Worm (Caenorhabditis elegans) whole organism, young adult: ENCODE data around the gene C04E6.5.

ENCODE experiments used
- F23B12.7 ChIP-seq: sonication (generic microtip); optimal IDR thresholded peaks from 2 replicates; lab custom pipeline; 2017; ENCODE audit warnings: missing genetic modification characterization, mild to moderate bottlenecking, missing compliant biosample characterization, antibody characterized with exemption, moderate library complexity; ENCODE audit not compliant: insufficient read depth
- Y95B8A.8 ChIP-seq: fragments of 200-800 bp; sonication (Bioruptor generic); IDR thresholded peaks from 2 replicates; pipeline ENCODE4 v1.3.6; 2022; ENCODE audit warnings: missing genetic modification reagents, missing genetic modification characterization, missing compliant biosample characterization
- efl-1 ChIP-seq: fragments of 150-350 bp; optimal IDR thresholded peaks from 2 replicates; lab custom pipeline; 2014; ENCODE audit warnings: missing biosample characterization, missing genetic modification reagents, missing genetic modification characterization
- let-607 ChIP-seq, 2 experiments: fragments of 200-800 bp in 1 of 2; sonication (Bioruptor generic) in 1 of 2; sonication (generic microtip) in 1 of 2; optimal IDR thresholded peaks; 2 replicates each; lab custom pipeline; 2016 to 2018; ENCODE audit warnings: mild to moderate bottlenecking in 2 of 2, missing compliant biosample characterization in 2 of 2, missing genetic modification characterization in 2 of 2, moderate library complexity in 2 of 2, missing genotype in 1 of 2
- lin-40 ChIP-seq: sonication (generic microtip); optimal IDR thresholded peaks from 2 replicates; lab custom pipeline; 2016; ENCODE audit warnings: missing genetic modification characterization, mild to moderate bottlenecking, missing compliant biosample characterization, missing genotype, missing genetic modification reagents
- lsl-1 ChIP-seq: fragments of 200-800 bp; sonication (Bioruptor generic); optimal IDR thresholded peaks from 2 replicates; lab custom pipeline; 2018; ENCODE audit warnings: mild to moderate bottlenecking, missing genetic modification characterization, moderate library complexity, missing compliant biosample characterization
- madf-6 ChIP-seq: fragments of 200-800 bp; sonication (Bioruptor generic); IDR thresholded peaks from 2 replicates; pipeline ENCODE4 v1.3.6; 2022; ENCODE audit warnings: missing genetic modification reagents, missing genetic modification characterization, missing compliant biosample characterization
- nfya-1 ChIP-seq: sonication (generic microtip); optimal IDR thresholded peaks from 2 replicates; lab custom pipeline; 2017; ENCODE audit warnings: antibody characterized with exemption, missing compliant biosample characterization, missing genetic modification characterization, borderline replicate concordance; ENCODE audit not compliant: insufficient read depth
- nhr-120 ChIP-seq: fragments of 200-800 bp; sonication (Bioruptor generic); IDR thresholded peaks from 2 replicates; pipeline ENCODE4 v1.3.6; 2022; ENCODE audit warnings: missing genetic modification characterization, missing compliant biosample characterization
- nhr-80 ChIP-seq: sonication (generic microtip); optimal IDR thresholded peaks from 2 replicates; lab custom pipeline; 2016; ENCODE audit warnings: missing genetic modification characterization, missing compliant biosample characterization
- snpc-4 ChIP-seq, 5 experiments: fragments of 150-350 bp in 1 of 5; sonication (generic microtip) in 4 of 5; optimal IDR thresholded peaks; 2 replicates each; lab custom pipeline; 2014 to 2018; ENCODE audit warnings: missing genetic modification characterization in 5 of 5, missing biosample characterization in 3 of 5, antibody characterized with exemption in 2 of 5, mild to moderate bottlenecking in 2 of 5, missing compliant biosample characterization in 2 of 5, missing genotype in 2 of 5, moderate library complexity in 2 of 5, missing genetic modification reagents in 1 of 5
- unc-62 ChIP-seq: fragments of 150-350 bp; optimal IDR thresholded peaks from 2 replicates; lab custom pipeline; 2014; ENCODE audit warnings: missing biosample characterization, missing genetic modification reagents, missing genetic modification characterization
- ztf-26 ChIP-seq: sonication (generic microtip); optimal IDR thresholded peaks from 2 replicates; lab custom pipeline; 2017; ENCODE audit warnings: missing genetic modification characterization, missing compliant biosample characterization

DNA sequence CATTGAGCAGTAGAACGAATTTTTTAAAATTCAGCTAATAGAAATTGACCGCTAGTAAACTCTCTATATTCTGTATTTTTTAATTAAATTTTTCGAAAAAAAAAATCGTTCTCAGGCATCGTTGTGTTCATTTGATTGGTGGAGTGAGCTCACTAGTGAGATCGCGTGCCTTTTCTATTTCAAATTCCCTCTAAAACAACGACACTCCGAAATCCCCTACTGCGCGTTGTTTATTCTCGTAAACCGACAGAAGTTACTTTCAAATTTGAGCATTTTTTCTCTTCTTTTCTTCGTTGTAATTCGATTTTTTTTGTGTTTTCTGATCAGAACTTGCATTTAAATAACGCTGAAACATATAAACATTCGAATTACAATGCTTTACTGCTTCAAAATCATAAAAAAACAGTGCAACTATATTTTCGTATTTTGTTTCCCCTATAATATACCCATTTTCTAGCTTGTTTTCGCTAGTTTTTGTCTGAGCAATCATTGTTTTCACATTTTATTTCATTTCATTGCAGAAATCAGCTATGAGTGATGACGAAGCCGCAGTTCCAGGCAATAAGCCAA, 37.7 kb downstream of the C04E6.5 start, which contains the start of gene syf-3:
- TF ChIP-seq unc-62 (GFP tag; lab: Kevin White, UChicago) (no peak), nhr-80 (no peak), lsl-1 (GFP tag; lab: Kevin White, UChicago) (no peak), lin-40 (no peak), nfya-1 (tag; lab: Kevin White, UChicago) (no peak), snpc-4 (GFP tag; optimal IDR thresholded peaks at IDR 0.05; lab: Kevin White, UChicago) (no peak), snpc-4 (tag; optimal IDR thresholded peaks at IDR 0.05; lab: Kevin White, UChicago) (no peak), F23B12.7 (tag; lab: Kevin White, UChicago) (no peak), Y95B8A.8 (GFP tag; lab: Robert Waterston, UW) (no peak), madf-6 (GFP tag; lab: Robert Waterston, UW) (no peak), nhr-120 (no peak), ztf-26 (no peak), efl-1 (GFP tag; lab: Kevin White, UChicago) (peak; percentile 83), let-607 (tag; optimal IDR thresholded peaks at IDR 0.05; lab: Kevin White, UChicago) (no peak)
